Worm (Caenorhabditis elegans): ENCODE data around the gene Y57G7A.11.

DNA sequence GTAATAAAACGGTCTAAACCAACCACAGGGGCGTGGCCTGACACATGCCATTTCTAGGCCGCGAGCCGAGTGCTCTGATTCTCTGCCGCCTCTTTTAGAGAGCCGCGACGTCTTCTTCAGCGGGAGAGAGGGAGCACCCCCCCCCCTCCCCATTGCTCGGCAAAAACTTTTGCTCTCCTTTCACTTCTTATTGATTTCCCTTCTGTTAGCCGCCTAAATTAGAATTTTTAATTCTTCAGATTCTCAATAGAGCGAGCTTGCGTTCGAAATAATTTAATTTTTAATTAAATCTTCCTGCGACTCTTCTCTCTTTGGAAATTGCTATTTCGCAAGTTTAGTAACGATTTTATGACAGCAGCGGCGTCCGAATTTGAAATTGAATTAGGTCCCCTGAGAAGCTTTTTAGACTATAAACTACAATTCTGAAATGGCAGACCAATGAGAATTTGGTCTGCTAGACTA is 46.5 kb upstream of the Y57G7A.11 start:
- TF ChIP-seq nhr-77 (tag; optimal IDR thresholded peaks at IDR 0.05) (no peak), nhr-12 (tag; optimal IDR thresholded peaks at IDR 0.05) (no peak)

All from whole organism, L1 larva.